Worm (Caenorhabditis elegans): ENCODE results near the gene C50F7.3.

The C50F7.3 gene

ce11 chrIV:7753108-7753507 is 21.0 kb downstream of the C50F7.3 start, which contains the start of gene col-14:
col-14 (plus strand) TSS chrIV:7753408.
- TF ChIP-seq sdz-12 (GFP tag; optimal IDR thresholded peaks at IDR 0.05): no peak
- no peak for TF ChIP-seq nhr-102 (tag; optimal IDR thresholded peaks at IDR 0.05)
- TF ChIP-seq T20F7.1 (GFP tag; optimal IDR thresholded peaks at IDR 0.05): no peak
- TF ChIP-seq lin-29 (GFP tag; IDR thresholded peaks at IDR 0.05): no peak

DNA sequence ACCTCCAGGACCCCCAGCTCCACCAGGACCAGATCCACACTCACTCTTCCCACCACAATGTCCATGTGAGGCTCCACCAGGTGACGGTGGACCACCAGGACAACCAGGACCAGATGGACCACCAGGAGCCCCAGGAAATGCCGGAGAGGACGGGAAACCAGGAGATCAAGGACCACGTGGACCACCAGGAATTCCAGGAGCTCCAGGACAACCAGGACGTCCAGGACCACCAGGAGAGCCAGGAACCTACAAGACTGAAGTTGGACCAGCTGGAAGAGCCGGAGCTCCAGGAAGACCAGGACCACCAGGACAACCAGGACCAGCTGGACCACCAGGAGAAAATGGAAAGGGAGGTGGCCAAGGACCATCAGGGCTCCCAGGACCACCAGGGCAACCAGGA is 22.0 kb downstream of the C50F7.3 start:
- TF ChIP-seq mxl-3 (GFP tag; optimal IDR thresholded peaks at IDR 0.05) (no peak), daf-12 (tag; optimal IDR thresholded peaks at IDR 0.05) (no peak), F44E2.7 (GFP tag; IDR thresholded peaks at IDR 0.05) (no peak), lin-39 (tag; optimal IDR thresholded peaks at IDR 0.05) (no peak), arid-1 (GFP tag; conservative IDR thresholded peaks at IDR 0.05) (no peak), ZK337.2 (GFP tag; IDR thresholded peaks at IDR 0.05) (no peak), lin-15B (tag; optimal IDR thresholded peaks at IDR 0.05) (no peak), nhr-77 (tag; optimal IDR thresholded peaks at IDR 0.05) (no peak), F37D6.2 (tag; optimal IDR thresholded peaks at IDR 0.05) (no peak), set-16 (GFP tag; IDR thresholded peaks at IDR 0.05) (peak; percentile 94), jun-1 (tag; optimal IDR thresholded peaks at IDR 0.05) (no peak), nhr-48 (tag; optimal IDR thresholded peaks at IDR 0.05) (no peak), daf-16 (GFP tag; optimal IDR thresholded peaks at IDR 0.05) (no peak), daf-16 (tag; optimal IDR thresholded peaks at IDR 0.05) (no peak), ceh-20 (GFP tag; IDR thresholded peaks at IDR 0.05) (no peak), tag-97 (GFP tag; IDR thresholded peaks at IDR 0.05) (no peak), madf-5 (GFP tag; IDR thresholded peaks at IDR 0.05) (0 out of 4 replicates have a peak, but pooled peaks of 1 of the 2 experiments have one; percentile 45), zip-11 (GFP tag; IDR thresholded peaks at IDR 0.05) (no peak), mdl-1 (tag; optimal IDR thresholded peaks at IDR 0.05) (no peak), dmd-9 (GFP tag; IDR thresholded peaks at IDR 0.05) (no peak), T26A8.4 (GFP tag; IDR thresholded peaks at IDR 0.05) (0 out of 2 replicates have a peak, but pooled peaks have one; percentile 47), spr-3 (GFP tag; optimal IDR thresholded peaks at IDR 0.05) (peak; percentile 28), aha-1 (tag) (peak; percentile 21), ama-1 (optimal IDR thresholded peaks at IDR 0.05) (no peak), egl-43 (GFP tag; IDR thresholded peaks at IDR 0.05) (peak; percentile 76), zfp-2 (tag; optimal IDR thresholded peaks at IDR 0.05) (no peak)

ce11 chrIV:7757245-7757644 is 25.1 kb downstream of the C50F7.3 start, which contains the start of gene C46A5.4:
C46A5.4 (minus strand) TSS chrIV:7757345.
- no peak for TF ChIP-seq cey-2 (tag; optimal IDR thresholded peaks at IDR 0.05; ENCODE audit: borderline replicate concordance, insufficient read depth)
- TF ChIP-seq snpc-4 (tag; optimal IDR thresholded peaks at IDR 0.05): no peak
- TF ChIP-seq nhr-41 (GFP tag; IDR thresholded peaks at IDR 0.05): no peak
- no peak for TF ChIP-seq mep-1 (tag; optimal IDR thresholded peaks at IDR 0.05)
- no peak for TF ChIP-seq madf-5 (GFP tag; IDR thresholded peaks at IDR 0.05)
- no peak for TF ChIP-seq php-3 (GFP tag; IDR thresholded peaks at IDR 0.05)
- TF ChIP-seq ceh-82 (tag; optimal IDR thresholded peaks at IDR 0.05): no peak
- TF ChIP-seq nhr-25 (tag; optimal IDR thresholded peaks at IDR 0.05; ENCODE audit: borderline replicate concordance, insufficient read depth): no peak
- TF ChIP-seq nhr-111 (GFP tag; optimal IDR thresholded peaks at IDR 0.05): no peak
- TF ChIP-seq tra-1 (GFP tag; IDR thresholded peaks at IDR 0.05): no peak
- TF ChIP-seq daf-19 (GFP tag; conservative IDR thresholded peaks at IDR 0.05): no peak
- no peak for TF ChIP-seq T26A8.4 (GFP tag; IDR thresholded peaks at IDR 0.05)
- TF ChIP-seq T20F7.1 (GFP tag; optimal IDR thresholded peaks at IDR 0.05): no peak
- TF ChIP-seq hlh-30 (tag; optimal IDR thresholded peaks at IDR 0.05; ENCODE audit: insufficient read depth): no peak
- no peak for TF ChIP-seq nhr-11 (tag; optimal IDR thresholded peaks at IDR 0.05)
